Worm (Caenorhabditis elegans): ENCODE data around the gene eak-4.
A peak's percentile ranks its signal among the peaks of the same experiment; 100 is the strongest.

Gene eak-4

ce11 chrIV:12536358-12536757, 11.0 kb upstream of the eak-4 start:
- TF ChIP-seq dpl-1 (GFP tag; optimal IDR thresholded peaks at IDR 0.05) (no peak), nhr-120 (GFP tag; IDR thresholded peaks at IDR 0.05) (no peak), athp-1 (tag; optimal IDR thresholded peaks at IDR 0.05) (no peak), ama-1 (optimal IDR thresholded peaks at IDR 0.05) (no peak), ama-1 (GFP tag; optimal IDR thresholded peaks at IDR 0.05) (no peak)

ce11 chrIV:12531464-12531863, 6.2 kb upstream of the eak-4 start:
- no peak for TF ChIP-seq bed-2 (GFP tag; IDR thresholded peaks at IDR 0.05)
- no peak for TF ChIP-seq C06A6.2 (GFP tag; conservative IDR thresholded peaks at IDR 0.05)
- no peak for TF ChIP-seq hlh-26 (GFP tag; conservative IDR thresholded peaks at IDR 0.05)
- TF ChIP-seq cebp-2 (GFP tag; IDR thresholded peaks at IDR 0.05) = no peak
- TF ChIP-seq F55B11.4 (tag; optimal IDR thresholded peaks at IDR 0.05; ENCODE audit: borderline replicate concordance, insufficient read depth) = no peak
- no peak for TF ChIP-seq nhr-120 (GFP tag; IDR thresholded peaks at IDR 0.05)
- TF ChIP-seq B0261.1 (tag; optimal IDR thresholded peaks at IDR 0.05) = no peak
- no peak for TF ChIP-seq T26A5.8 (tag; optimal IDR thresholded peaks at IDR 0.05)
- TF ChIP-seq fkh-3 (tag; optimal IDR thresholded peaks at IDR 0.05) = no peak
- no peak for TF ChIP-seq let-607 (tag; optimal IDR thresholded peaks at IDR 0.05)
- no peak for TF ChIP-seq lsl-1 (GFP tag; optimal IDR thresholded peaks at IDR 0.05)
- TF ChIP-seq B0336.3 (GFP tag; IDR thresholded peaks at IDR 0.05) = no peak
- no peak for TF ChIP-seq egl-18 (GFP tag; IDR thresholded peaks at IDR 0.05)
- TF ChIP-seq lin-54 (GFP tag; optimal IDR thresholded peaks at IDR 0.05) = no peak
- TF ChIP-seq nhr-27 (tag; optimal IDR thresholded peaks at IDR 0.05) = no peak
- TF ChIP-seq C17E4.6 (GFP tag; IDR thresholded peaks at IDR 0.05) = no peak
- TF ChIP-seq hmg-20 (GFP tag; IDR thresholded peaks at IDR 0.05) = no peak

- TF ChIP-seq ceh-27 (GFP tag; optimal IDR thresholded peaks at IDR 0.05) = no peak
- no peak for TF ChIP-seq rcor-1 (GFP tag; IDR thresholded peaks at IDR 0.05)
- no peak for TF ChIP-seq lin-40 (tag; optimal IDR thresholded peaks at IDR 0.05)
- no peak for TF ChIP-seq aptf-3 (GFP tag; IDR thresholded peaks at IDR 0.05)
- no peak for TF ChIP-seq unc-62 (GFP tag; optimal IDR thresholded peaks at IDR 0.05)
- no peak for TF ChIP-seq attf-6 (GFP tag; IDR thresholded peaks at IDR 0.05)
- no peak for TF ChIP-seq dox-1 (GFP tag; IDR thresholded peaks at IDR 0.05)
- no peak for TF ChIP-seq hlh-26 (GFP tag; conservative IDR thresholded peaks at IDR 0.05)
- TF ChIP-seq ceh-58 (GFP tag; IDR thresholded peaks at IDR 0.05) = no peak
- TF ChIP-seq Y53F4B.3 (GFP tag; IDR thresholded peaks at IDR 0.05) = no peak
- no peak for TF ChIP-seq lsl-1 (GFP tag; optimal IDR thresholded peaks at IDR 0.05)
- no peak for TF ChIP-seq Y79H2A.3 (GFP tag; conservative IDR thresholded peaks at IDR 0.05)
- TF ChIP-seq ztf-25 (GFP tag; IDR thresholded peaks at IDR 0.05) = no peak
Measured at ce11 chrIV:12531047-12531446, 5.7 kb upstream of the eak-4 start, which contains the start of gene F53B2.5. TSS of gene F53B2.5 (minus strand) at chrIV:12531147.

- no peak for TF ChIP-seq snpc-4 (GFP tag; optimal IDR thresholded peaks at IDR 0.05)
- no peak for TF ChIP-seq snpc-4 (tag; optimal IDR thresholded peaks at IDR 0.05)
- TF ChIP-seq rpc-1 (optimal IDR thresholded peaks at IDR 0.05) = no peak
- TF ChIP-seq rpc-1 (tag; optimal IDR thresholded peaks at IDR 0.05) = no peak
- no peak for TF ChIP-seq lin-26 (GFP tag; IDR thresholded peaks at IDR 0.05)
- no peak for TF ChIP-seq attf-6 (GFP tag; IDR thresholded peaks at IDR 0.05)
- peak; percentile 84 for TF ChIP-seq attf-5 (GFP tag; optimal IDR thresholded peaks at IDR 0.05)
- no peak for TF ChIP-seq madf-6 (GFP tag; IDR thresholded peaks at IDR 0.05)
- no peak for TF ChIP-seq T26A5.8 (tag; optimal IDR thresholded peaks at IDR 0.05)
- TF ChIP-seq aptf-3 (GFP tag; IDR thresholded peaks at IDR 0.05) = no peak
- no peak for TF ChIP-seq nhr-90 (tag; optimal IDR thresholded peaks at IDR 0.05)
- peak; percentile 98 for TF ChIP-seq cebp-1 (GFP tag; IDR thresholded peaks at IDR 0.05)
- peak; percentile 99 for TF ChIP-seq cebp-1 (tag; optimal IDR thresholded peaks at IDR 0.05)
- TF ChIP-seq lsl-1 (GFP tag; optimal IDR thresholded peaks at IDR 0.05) = no peak
- no peak for TF ChIP-seq athp-1 (tag; optimal IDR thresholded peaks at IDR 0.05)
- no peak for TF ChIP-seq madf-3 (GFP tag; IDR thresholded peaks at IDR 0.05)
- TF ChIP-seq him-1 (tag; optimal IDR thresholded peaks at IDR 0.05) = no peak
- peak; percentile 91 for TF ChIP-seq nhr-80 (tag; optimal IDR thresholded peaks at IDR 0.05)
- no peak for TF ChIP-seq mcd-1 (GFP tag; IDR thresholded peaks at IDR 0.05)
- no peak for TF ChIP-seq ztf-6 (GFP tag; IDR thresholded peaks at IDR 0.05)
- no peak for TF ChIP-seq F22D6.2 (tag; optimal IDR thresholded peaks at IDR 0.05)
Measured at ce11 chrIV:12527217-12527616, 1.9 kb upstream of the eak-4 start, which contains the start of gene F53B2.8. TSS of gene F53B2.8 (minus strand) at chrIV:12527396.

Measured in whole organism, young adult.